Fruit fly (Drosophila melanogaster) Kc167 (cell line): ENCODE data around the gene Dlip2.

Experiments used
- Myc ChIP-seq: fragments of >200 bp; optimal IDR thresholded peaks from 2 replicates; lab custom pipeline; 2017; ENCODE audit warnings: missing external identifiers
- Sin3A ChIP-seq: fragments of >200 bp; optimal IDR thresholded peaks from 2 replicates; lab custom pipeline; 2018; ENCODE audit warnings: missing external identifiers
- h ChIP-seq: fragments of >200 bp; optimal IDR thresholded peaks from 3 replicates; lab custom pipeline; 2018; ENCODE audit warnings: missing external identifiers
- insv ChIP-seq: fragments of >200 bp; optimal IDR thresholded peaks from 3 replicates; lab custom pipeline; 2018; ENCODE audit warnings: missing external identifiers
- psq ChIP-seq: fragments of >200 bp; optimal IDR thresholded peaks from 2 replicates; lab custom pipeline; 2017; ENCODE audit warnings: missing external identifiers
- ttk ChIP-seq: sonication (Bioruptor generic); optimal IDR thresholded peaks from 2 replicates; lab custom pipeline; 2017; ENCODE audit warnings: missing external identifiers

- no peak for TF ChIP-seq insv (lab: Kevin White, UChicago)
- no peak for TF ChIP-seq psq (lab: Kevin White, UChicago)
- no peak for TF ChIP-seq ttk (lab: Kevin White, UChicago)
- no peak for TF ChIP-seq h (lab: Kevin White, UChicago)
- no peak for TF ChIP-seq Sin3A (lab: Kevin White, UChicago)
- TF ChIP-seq Myc = no peak
These were observed 20.7 kb upstream of the Dlip2 start for dm6 chr3R:4666014-4666652.
